Fruit fly (Drosophila melanogaster): ENCODE results near the gene chas.
A peak's percentile ranks its signal among the peaks of the same experiment; 100 is the strongest.

Gene chas

dm6 chrX:17651216-17651997 is 47.1 kb downstream of the chas start (continued):
- TF ChIP-seq ash1 (GFP tag; optimal IDR thresholded peaks at IDR 0.05) (no peak), Adf1 (GFP tag; IDR thresholded peaks at IDR 0.05) (0 out of 2 replicates have a peak, but pooled peaks have one; percentile 21), H2.0 (GFP tag; IDR thresholded peaks at IDR 0.05) (no peak), CG17328 (GFP tag; IDR thresholded peaks at IDR 0.05) (no peak), Ets65A (GFP tag) (peak; percentile 42), twi (tag; optimal IDR thresholded peaks at IDR 0.05) (peak; percentile 42), Trl (optimal IDR thresholded peaks at IDR 0.05) (peak; percentile 57 to 89), Trl (GFP tag; optimal IDR thresholded peaks at IDR 0.05) (no peak), CG9797 (GFP tag; optimal IDR thresholded peaks at IDR 0.05) (no peak), CG15479 (GFP tag; optimal IDR thresholded peaks at IDR 0.05) (peak; percentile 90), ewg (GFP tag; optimal IDR thresholded peaks at IDR 0.05) (peak; percentile 19), CG17568 (GFP tag; optimal IDR thresholded peaks at IDR 0.05) (no peak), prd (optimal IDR thresholded peaks at IDR 0.05) (no peak), prd (GFP tag; IDR thresholded peaks at IDR 0.05) (no peak), CG13123 (GFP tag; optimal IDR thresholded peaks at IDR 0.05) (no peak), gsb-n (tag; optimal IDR thresholded peaks at IDR 0.05) (no peak), z (GFP tag; IDR thresholded peaks at IDR 0.05) (peak; percentile 80), CG12744 (GFP tag; optimal IDR thresholded peaks at IDR 0.05) (no peak), nom (GFP tag; optimal IDR thresholded peaks at IDR 0.05) (peak; percentile 38), Nf-YB (GFP tag; optimal IDR thresholded peaks at IDR 0.05) (no peak), HLH3B (GFP tag; IDR thresholded peaks at IDR 0.05) (no peak)

- TF ChIP-seq gce (GFP tag; IDR thresholded peaks at IDR 0.05): no peak
- TF ChIP-seq z (GFP tag; IDR thresholded peaks at IDR 0.05): peak; percentile 65; the same call in 2 of the 3 replicates
- 0 out of 3 replicates have a peak, but pooled peaks have one; percentile 29 for TF ChIP-seq sr (GFP tag; IDR thresholded peaks at IDR 0.05)
- TF ChIP-seq crol (GFP tag; IDR thresholded peaks at IDR 0.05): peak; percentile 94
- no peak for TF ChIP-seq lab (GFP tag; optimal IDR thresholded peaks at IDR 0.05)
Measured at dm6 chrX:17640837-17641236, 57.7 kb downstream of the chas start.

dm6 chrX:17636001-17636400 is 62.5 kb downstream of the chas start, which contains the start of the genes CG8289 and CG5800:
CG8289 (minus strand) TSS chrX:17636044.
CG5800 (plus strand) TSS chrX:17636281.
- no peak for TF ChIP-seq psq (GFP tag; optimal IDR thresholded peaks at IDR 0.05)
- no peak for TF ChIP-seq slp2 (GFP tag; optimal IDR thresholded peaks at IDR 0.05)
- TF ChIP-seq HLH54F (GFP tag; optimal IDR thresholded peaks at IDR 0.05): no peak
- TF ChIP-seq CG4404 (GFP tag; IDR thresholded peaks at IDR 0.05): no peak
- peak; percentile 64 for TF ChIP-seq MBD-R2 (GFP tag; IDR thresholded peaks at IDR 0.05)
- no peak for TF ChIP-seq bsh (GFP tag; optimal IDR thresholded peaks at IDR 0.05)
- no peak for TF ChIP-seq CG8388 (GFP tag; optimal IDR thresholded peaks at IDR 0.05)
- TF ChIP-seq Six4 (GFP tag; optimal IDR thresholded peaks at IDR 0.05): no peak
- TF ChIP-seq CG11085 (GFP tag; IDR thresholded peaks at IDR 0.05): no peak
- no peak for TF ChIP-seq Sox102F (GFP tag; optimal IDR thresholded peaks at IDR 0.05)
- TF ChIP-seq CG4360 (GFP tag; IDR thresholded peaks at IDR 0.05): no peak
- TF ChIP-seq Optix (GFP tag; IDR thresholded peaks at IDR 0.05): no peak
- TF ChIP-seq YL-1 (GFP tag; optimal IDR thresholded peaks at IDR 0.05): peak; percentile 84
- TF ChIP-seq pho (GFP tag; optimal IDR thresholded peaks at IDR 0.05): no peak
- TF ChIP-seq repo (GFP tag; optimal IDR thresholded peaks at IDR 0.05): no peak
- no peak for TF ChIP-seq CG13123 (GFP tag; optimal IDR thresholded peaks at IDR 0.05)
- no peak for TF ChIP-seq D19B (GFP tag; optimal IDR thresholded peaks at IDR 0.05)
- TF ChIP-seq lbe (GFP tag; optimal IDR thresholded peaks at IDR 0.05): peak; percentile 21
- no peak for TF ChIP-seq Hmx (GFP tag; optimal IDR thresholded peaks at IDR 0.05)
- no peak for TF ChIP-seq CG17186 (GFP tag; optimal IDR thresholded peaks at IDR 0.05)
- peak; percentile 45; the same call in 1 of the 2 replicates for TF ChIP-seq CG2129 (GFP tag; IDR thresholded peaks at IDR 0.05; ENCODE audit: partially characterized antibody)
- no peak for TF ChIP-seq CG16863 (GFP tag; optimal IDR thresholded peaks at IDR 0.05)
- no peak for TF ChIP-seq chif (GFP tag; optimal IDR thresholded peaks at IDR 0.05)
- TF ChIP-seq CG16779 (GFP tag; IDR thresholded peaks at IDR 0.05): no peak
- TF ChIP-seq rib (GFP tag; IDR thresholded peaks at IDR 0.05): no peak

All from whole organism, embryonic.